Fruit fly (Drosophila melanogaster): ENCODE measurements around the gene ppk10.

DNA sequence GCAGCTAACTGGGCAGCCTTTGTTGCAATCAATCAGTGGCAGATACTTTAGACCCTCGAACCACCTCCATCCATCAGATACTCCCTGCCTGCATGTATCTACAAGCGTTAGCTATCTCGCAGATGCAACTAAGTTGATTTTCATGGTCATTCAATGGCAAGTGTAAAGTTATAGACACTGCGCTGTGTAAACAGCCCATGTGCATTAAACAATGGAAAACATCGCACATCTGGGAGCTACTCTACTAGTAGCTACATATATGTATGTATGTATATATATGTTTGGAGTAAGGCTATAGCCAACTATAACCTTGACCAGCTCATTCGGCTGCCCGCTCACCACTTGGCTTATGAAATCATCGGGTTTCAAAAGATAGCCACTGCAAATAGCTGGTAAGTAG lies 18.0 kb upstream of the ppk10 start:
- no peak for TF ChIP-seq CTCF (optimal IDR thresholded peaks at IDR 0.05)
- no peak for TF ChIP-seq CG8478 (optimal IDR thresholded peaks at IDR 0.05)

All from S2 (cell line).